In genomic region chrII:14479583-14480245, ce11 we compare ENCODE assay signal across 1 worm cellular context.
TF ChIP-seq lines count a peak whose summit lies in the region.

Gene C13B4.1 (minus strand): TSS chrII:14479633.

TF ChIP-seq in whole organism, L4 larva, 104 proteins besides CTCF, POLR2A, EP300 and RAD21 (continued from another document):
- TF ChIP-seq aha-1 (tag; lab: Kevin White, UChicago) (peak; percentile 46), unc-39 (tag; optimal IDR thresholded peaks at IDR 0.05; lab: Kevin White, UChicago) (no peak), dve-1 (tag; optimal IDR thresholded peaks at IDR 0.05; lab: Kevin White, UChicago; ENCODE audit: insufficient read depth) (no peak)
TF ChIP-seq in whole organism, L4 larva: peak in this region for 10.
